Worm (Caenorhabditis elegans): ENCODE measurements around the gene K10G9.2.
A peak's percentile ranks its signal among the peaks of the same experiment; 100 is the strongest.

The K10G9.2 gene

DNA sequence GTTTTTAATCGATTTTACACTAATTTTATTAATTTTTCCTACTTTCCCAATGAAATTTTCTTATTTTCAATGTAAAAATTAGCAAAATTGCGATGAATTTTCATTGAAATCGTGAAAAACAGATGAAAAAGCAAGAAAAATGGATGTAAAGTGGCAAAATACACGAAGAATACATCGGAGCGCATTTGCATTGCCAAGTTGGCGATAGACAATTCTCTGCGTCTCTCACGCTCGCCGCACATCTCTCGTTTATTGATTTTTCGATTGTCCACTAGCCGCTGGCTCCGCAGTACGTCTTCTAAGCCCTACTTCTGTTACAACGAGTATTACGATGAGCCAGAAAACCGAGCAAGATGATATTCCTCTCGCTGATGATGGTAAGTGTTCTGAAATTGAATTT lies 33.0 kb downstream of the K10G9.2 start, which contains the start of gene unc-69:
Gene unc-69 (plus strand): TSS at position 185 of the 400 bp plus-strand sequence.
- TF ChIP-seq ztf-23 (GFP tag; IDR thresholded peaks at IDR 0.05) (no peak), T22C8.4 (GFP tag; IDR thresholded peaks at IDR 0.05) (peak; percentile 97), cog-1 (tag; optimal IDR thresholded peaks at IDR 0.05) (peak; percentile 41), med-1 (GFP tag; optimal IDR thresholded peaks at IDR 0.05; ENCODE audit: insufficient read depth) (no peak), tab-1 (GFP tag; IDR thresholded peaks at IDR 0.05) (no peak), flt-1 (GFP tag; IDR thresholded peaks at IDR 0.05) (no peak)

DNA sequence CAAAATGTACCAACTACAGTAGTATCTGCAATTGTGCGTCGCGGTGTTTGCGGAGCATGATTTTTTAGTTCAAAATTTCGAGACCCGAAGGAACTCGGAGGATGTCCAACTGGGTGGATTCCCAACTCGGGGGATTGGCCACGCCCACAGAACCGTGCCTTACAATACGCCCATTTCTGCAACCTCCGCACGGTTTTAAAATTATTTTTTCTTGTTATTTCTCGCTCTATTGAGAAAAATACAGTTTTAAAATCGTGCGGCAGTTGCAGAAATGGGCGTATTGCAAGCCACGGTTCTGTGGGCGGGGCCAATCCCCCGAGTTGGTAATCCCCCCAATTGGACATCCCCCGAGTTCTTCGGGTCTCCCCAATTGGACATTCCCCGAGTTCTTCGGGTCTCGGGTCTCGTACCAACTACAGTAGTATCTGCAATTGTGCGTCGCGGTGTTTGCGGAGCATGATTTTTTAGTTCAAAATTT lies 34.5 kb downstream of the K10G9.2 start:
- TF ChIP-seq flt-1 (GFP tag; IDR thresholded peaks at IDR 0.05) = 0 out of 2 replicates have a peak, but pooled peaks have one; percentile 30

DNA sequence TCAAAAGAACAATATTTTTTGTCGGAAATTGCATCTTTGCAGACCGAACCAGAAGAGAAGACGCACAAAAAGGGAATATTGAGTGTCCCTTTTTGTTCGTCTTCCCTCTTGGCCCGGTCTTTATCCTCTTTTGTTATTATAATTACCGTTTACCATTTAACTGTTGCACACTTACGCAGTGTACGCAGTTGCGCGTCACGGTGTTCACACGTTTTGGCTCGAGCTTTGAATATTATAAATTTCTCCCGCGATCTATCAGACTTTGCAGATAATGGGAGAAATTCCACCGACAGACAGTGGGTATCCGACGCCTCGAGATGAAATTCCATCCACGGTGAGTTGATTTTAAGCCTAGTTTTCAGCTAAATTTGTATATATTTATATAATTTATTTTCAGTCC lies 35.1 kb downstream of the K10G9.2 start, which contains the start of gene sas-7:
Gene sas-7 (plus strand): TSS at position 232 of the 400 bp plus-strand sequence.
- no peak for TF ChIP-seq tab-1 (GFP tag; IDR thresholded peaks at IDR 0.05)
- no peak for TF ChIP-seq cog-1 (tag; optimal IDR thresholded peaks at IDR 0.05)
- TF ChIP-seq ref-1 (GFP tag; conservative IDR thresholded peaks at IDR 0.05) = no peak
- TF ChIP-seq klf-2 (GFP tag; conservative IDR thresholded peaks at IDR 0.05) = no peak
- TF ChIP-seq med-1 (GFP tag; optimal IDR thresholded peaks at IDR 0.05; ENCODE audit: insufficient read depth) = no peak
- TF ChIP-seq ztf-23 (GFP tag; IDR thresholded peaks at IDR 0.05) = no peak
- no peak for TF ChIP-seq T22C8.4 (GFP tag; IDR thresholded peaks at IDR 0.05)
- no peak for TF ChIP-seq flt-1 (GFP tag; IDR thresholded peaks at IDR 0.05)
- no peak for TF ChIP-seq ztf-29 (GFP tag; IDR thresholded peaks at IDR 0.05)

DNA sequence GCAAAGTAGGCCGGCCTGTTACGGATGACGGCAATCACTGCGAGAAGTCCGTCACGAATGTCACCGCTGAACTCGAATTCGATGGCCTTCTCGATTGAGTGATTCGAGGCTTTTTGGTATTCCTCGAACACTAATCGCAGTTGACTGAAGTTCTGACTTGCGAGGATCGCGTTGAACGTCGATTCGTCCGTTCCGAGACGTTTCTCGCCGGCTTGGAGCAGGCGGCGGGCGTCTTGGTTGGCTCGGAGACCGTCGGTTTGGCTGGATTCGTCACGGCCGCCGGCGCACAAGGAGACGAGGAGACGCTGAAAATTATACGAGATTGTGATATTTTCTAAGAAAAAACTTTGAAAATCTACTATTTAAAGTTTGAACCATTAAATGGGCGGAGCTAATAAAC lies 40.6 kb downstream of the K10G9.2 start:
- no peak for TF ChIP-seq tab-1 (GFP tag; IDR thresholded peaks at IDR 0.05)

DNA sequence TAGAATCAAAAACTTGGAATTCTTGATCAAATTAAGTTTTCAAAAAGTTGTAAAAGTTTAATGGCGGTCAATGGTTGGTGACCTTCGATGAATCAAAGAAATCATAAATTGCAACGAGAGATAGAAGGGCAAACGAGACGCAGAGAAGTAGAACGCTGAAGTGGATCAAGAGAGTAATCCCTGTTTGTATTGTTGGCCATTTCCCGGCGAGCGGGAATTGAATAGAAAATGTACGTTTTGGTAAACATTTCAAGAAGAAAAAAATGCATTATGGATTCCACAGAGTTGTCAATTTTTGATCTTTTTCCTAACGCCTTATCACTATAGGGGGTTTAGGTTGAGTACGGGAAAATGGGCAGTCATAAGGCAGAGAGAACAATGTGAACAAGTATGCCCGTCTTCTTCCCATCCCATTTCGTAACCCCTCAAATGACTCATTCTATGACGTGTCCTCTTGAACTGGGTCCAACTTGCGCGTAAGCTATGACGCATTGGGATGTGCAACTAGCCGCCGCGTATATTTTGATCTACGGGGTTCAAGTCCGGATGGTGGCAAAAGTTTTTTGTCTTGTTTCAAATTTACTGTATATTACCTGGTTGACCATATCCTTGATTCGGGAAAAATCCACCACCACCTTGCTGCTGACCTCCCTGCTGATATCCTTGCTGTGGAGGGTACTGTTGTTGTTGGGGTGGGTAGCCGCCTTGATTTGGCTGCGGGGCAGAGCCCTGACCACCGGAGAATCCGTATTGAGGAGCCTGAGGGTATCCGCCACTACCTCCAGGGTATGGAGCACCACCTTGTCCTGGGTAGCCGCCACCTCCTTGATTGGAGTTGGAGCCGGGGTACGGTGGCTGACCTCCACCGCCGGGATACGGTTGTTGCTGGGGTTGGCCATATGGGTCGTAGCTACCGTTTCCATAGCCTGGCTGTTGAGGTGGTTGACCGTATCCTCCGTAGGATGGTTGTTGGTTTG lies 43.1 kb downstream of the K10G9.2 start:
- TF ChIP-seq tab-1 (GFP tag; IDR thresholded peaks at IDR 0.05) = no peak

DNA sequence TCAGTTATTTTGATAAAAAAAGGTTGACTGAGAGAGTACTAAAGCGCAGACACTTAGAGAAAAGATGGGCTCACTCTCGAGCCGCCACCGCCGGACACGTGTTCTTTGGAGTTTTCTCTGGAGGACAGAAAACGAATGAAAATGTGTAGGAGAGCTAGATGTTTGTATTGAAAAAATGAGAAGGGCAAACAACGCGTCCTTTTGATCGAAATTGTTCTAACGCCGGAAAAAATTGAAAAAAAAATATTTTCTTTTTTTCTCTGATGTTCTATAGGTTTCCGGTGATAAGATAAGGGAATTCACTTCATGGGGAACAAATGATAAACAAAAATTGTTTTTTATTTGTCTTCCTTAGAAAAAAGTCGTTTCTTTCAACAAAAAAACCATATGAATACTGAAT lies 44.1 kb downstream of the K10G9.2 start:
- no peak for TF ChIP-seq ztf-29 (GFP tag; IDR thresholded peaks at IDR 0.05)
- no peak for TF ChIP-seq klf-2 (GFP tag; conservative IDR thresholded peaks at IDR 0.05)
- TF ChIP-seq ztf-23 (GFP tag; IDR thresholded peaks at IDR 0.05) = no peak
- TF ChIP-seq T22C8.4 (GFP tag; IDR thresholded peaks at IDR 0.05) = no peak
- no peak for TF ChIP-seq med-1 (GFP tag; optimal IDR thresholded peaks at IDR 0.05; ENCODE audit: insufficient read depth)
- TF ChIP-seq cog-1 (tag; optimal IDR thresholded peaks at IDR 0.05) = no peak
- TF ChIP-seq tab-1 (GFP tag; IDR thresholded peaks at IDR 0.05) = no peak
- no peak for TF ChIP-seq flt-1 (GFP tag; IDR thresholded peaks at IDR 0.05)
- TF ChIP-seq ref-1 (GFP tag; conservative IDR thresholded peaks at IDR 0.05) = no peak

DNA sequence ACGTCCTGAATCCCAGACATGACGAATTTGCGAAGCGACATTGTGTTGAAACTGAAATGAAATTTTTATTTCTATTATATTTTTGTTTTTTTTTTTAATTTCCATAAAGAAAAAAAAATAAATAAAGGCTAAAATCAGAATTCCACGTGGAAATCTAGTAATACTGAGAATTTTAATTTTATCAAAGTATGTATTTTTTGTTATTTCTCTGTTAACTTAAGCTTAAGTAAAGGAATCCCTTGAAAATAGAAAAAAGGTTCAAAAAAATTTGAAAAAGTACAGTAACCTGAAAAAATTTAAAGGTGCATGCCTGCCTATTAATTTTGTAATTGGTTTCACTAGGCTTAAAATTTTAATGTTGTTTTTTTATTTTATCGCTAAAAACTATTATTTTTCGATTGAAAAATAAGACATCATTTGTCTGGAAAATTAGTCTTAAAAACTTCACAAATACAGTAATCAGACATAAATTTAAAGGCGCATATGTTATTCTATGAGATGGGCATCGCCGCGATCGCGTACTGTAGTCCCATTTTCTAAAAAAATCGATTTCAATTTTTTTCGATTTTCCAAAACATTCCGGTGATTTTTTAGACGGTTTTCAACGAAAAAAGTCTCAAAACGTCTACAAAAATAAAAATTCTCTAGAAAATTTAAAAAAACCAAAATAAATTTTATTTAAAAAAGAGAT lies 44.8 kb downstream of the K10G9.2 start, which contains the start of gene nex-2:
Gene nex-2 (minus strand): TSS at position 51 of the 691 bp plus-strand sequence.
- no peak for TF ChIP-seq flt-1 (GFP tag; IDR thresholded peaks at IDR 0.05)
- TF ChIP-seq T22C8.4 (GFP tag; IDR thresholded peaks at IDR 0.05) = no peak
- TF ChIP-seq ref-1 (GFP tag; conservative IDR thresholded peaks at IDR 0.05) = no peak
- no peak for TF ChIP-seq ztf-23 (GFP tag; IDR thresholded peaks at IDR 0.05)
- TF ChIP-seq klf-2 (GFP tag; conservative IDR thresholded peaks at IDR 0.05) = no peak
- no peak for TF ChIP-seq med-1 (GFP tag; optimal IDR thresholded peaks at IDR 0.05; ENCODE audit: insufficient read depth)
- no peak for TF ChIP-seq ztf-29 (GFP tag; IDR thresholded peaks at IDR 0.05)
- no peak for TF ChIP-seq tab-1 (GFP tag; IDR thresholded peaks at IDR 0.05)
- TF ChIP-seq cog-1 (tag; optimal IDR thresholded peaks at IDR 0.05) = no peak

DNA sequence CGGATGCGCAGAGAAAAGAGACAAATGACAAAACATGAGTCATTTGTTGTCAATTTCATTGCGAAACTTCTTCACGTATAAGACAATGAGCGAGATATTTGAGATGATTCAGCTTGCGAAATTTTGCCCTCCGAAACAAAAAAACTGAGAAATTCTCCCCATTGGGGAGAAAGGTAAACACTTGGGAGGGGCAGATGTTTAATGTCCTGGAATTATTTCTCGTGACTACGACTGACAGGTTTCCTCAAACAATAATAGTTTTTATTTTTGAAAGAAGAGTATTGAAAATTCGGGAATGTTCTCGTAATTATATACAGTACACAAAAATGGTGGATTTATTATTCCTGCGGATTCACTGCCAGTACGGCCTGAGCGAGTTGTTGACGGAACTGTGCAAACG lies 45.5 kb downstream of the K10G9.2 start:
- no peak for TF ChIP-seq tab-1 (GFP tag; IDR thresholded peaks at IDR 0.05)
- TF ChIP-seq T22C8.4 (GFP tag; IDR thresholded peaks at IDR 0.05) = no peak
- TF ChIP-seq cog-1 (tag; optimal IDR thresholded peaks at IDR 0.05) = no peak
- TF ChIP-seq klf-2 (GFP tag; conservative IDR thresholded peaks at IDR 0.05) = no peak

DNA sequence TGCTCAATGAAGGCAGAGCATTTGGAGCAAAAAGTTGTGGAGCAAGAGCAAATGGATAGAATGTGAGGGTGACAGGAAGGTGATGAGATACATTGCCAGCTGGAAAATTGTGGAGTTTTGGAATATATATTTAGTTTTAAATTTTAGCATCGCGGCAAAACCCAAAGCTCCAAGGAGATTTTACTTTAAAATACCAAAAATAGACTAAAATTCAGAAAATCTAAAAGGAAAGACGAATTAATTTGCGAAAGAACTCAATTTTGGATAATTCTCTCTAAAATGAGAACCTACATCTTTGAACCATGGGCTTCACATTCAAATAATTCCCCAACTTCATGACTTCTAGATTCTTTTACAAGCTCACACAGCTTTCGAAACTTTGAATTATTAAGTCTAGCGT lies 46.8 kb downstream of the K10G9.2 start, which contains the start of gene T07C4.12:
Gene T07C4.12 (minus strand): TSS at position 101 of the 400 bp plus-strand sequence.
- TF ChIP-seq cog-1 (tag; optimal IDR thresholded peaks at IDR 0.05) = no peak

DNA sequence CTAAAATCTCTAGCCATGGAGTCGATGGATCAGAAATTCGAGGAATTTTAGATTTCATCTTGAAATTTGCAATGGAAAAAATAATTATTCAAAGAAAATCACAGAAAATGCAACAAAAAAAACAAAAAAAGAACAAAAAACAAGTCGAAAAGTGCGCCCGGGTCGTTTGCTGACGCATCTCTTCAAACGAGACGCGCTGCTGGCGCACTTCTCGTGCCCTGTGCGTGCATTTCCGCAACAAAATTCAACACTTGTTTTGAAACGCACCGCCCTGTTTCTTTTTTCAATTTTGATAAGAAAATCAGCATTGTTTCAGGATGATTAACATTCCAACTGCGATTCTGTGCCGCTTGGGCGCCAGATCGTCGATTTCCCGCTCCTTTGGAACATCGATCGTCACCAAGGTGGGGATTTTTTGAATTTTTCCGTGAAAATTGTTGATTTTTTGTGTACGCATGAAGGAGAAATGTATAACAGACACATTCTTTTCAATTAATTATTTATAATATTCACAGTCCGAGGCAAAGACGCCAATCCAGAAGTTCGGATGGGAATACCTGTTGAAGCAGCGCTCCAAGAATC lies 48.3 kb downstream of the K10G9.2 start, which contains the start of the genes jmjd-4 and mev-1:
Gene jmjd-4 (minus strand): TSS at position 58 of the 582 bp plus-strand sequence.
Gene mev-1 (plus strand): TSS at position 317 of the 582 bp plus-strand sequence.
- TF ChIP-seq flt-1 (GFP tag; IDR thresholded peaks at IDR 0.05) (no peak), tab-1 (GFP tag; IDR thresholded peaks at IDR 0.05) (no peak), ztf-29 (GFP tag; IDR thresholded peaks at IDR 0.05) (no peak), klf-2 (GFP tag; conservative IDR thresholded peaks at IDR 0.05) (no peak), cog-1 (tag; optimal IDR thresholded peaks at IDR 0.05) (peak; percentile 51), ztf-23 (GFP tag; IDR thresholded peaks at IDR 0.05) (peak; percentile 52; the same call in 1 of the 2 replicates), T22C8.4 (GFP tag; IDR thresholded peaks at IDR 0.05) (0 out of 2 replicates have a peak, but pooled peaks have one; percentile 19), ref-1 (GFP tag; conservative IDR thresholded peaks at IDR 0.05) (no peak)
